Worm (Caenorhabditis elegans): Measurements from ENCODE around the gene Y67H2A.7.

ce11 chrIV:13297746-13298145 is 5.8 kb upstream of the Y67H2A.7 start, which contains the start of the genes Y67H2A.2 and micu-1:
- TF ChIP-seq F57C9.4 (tag; optimal IDR thresholded peaks at IDR 0.05) (no peak), hrde-1 (tag; optimal IDR thresholded peaks at IDR 0.05; ENCODE audit: borderline replicate concordance) (no peak), sptf-2 (GFP tag; optimal IDR thresholded peaks at IDR 0.05) (no peak), ceh-79 (tag; optimal IDR thresholded peaks at IDR 0.05) (no peak), cebp-2 (GFP tag; IDR thresholded peaks at IDR 0.05) (no peak), rec-8 (tag; optimal IDR thresholded peaks at IDR 0.05) (no peak), aptf-3 (GFP tag; IDR thresholded peaks at IDR 0.05) (no peak), nfya-2 (GFP tag; IDR thresholded peaks at IDR 0.05) (no peak)
